Fruit fly (Drosophila melanogaster): ENCODE results near the gene CG32681.

DNA sequence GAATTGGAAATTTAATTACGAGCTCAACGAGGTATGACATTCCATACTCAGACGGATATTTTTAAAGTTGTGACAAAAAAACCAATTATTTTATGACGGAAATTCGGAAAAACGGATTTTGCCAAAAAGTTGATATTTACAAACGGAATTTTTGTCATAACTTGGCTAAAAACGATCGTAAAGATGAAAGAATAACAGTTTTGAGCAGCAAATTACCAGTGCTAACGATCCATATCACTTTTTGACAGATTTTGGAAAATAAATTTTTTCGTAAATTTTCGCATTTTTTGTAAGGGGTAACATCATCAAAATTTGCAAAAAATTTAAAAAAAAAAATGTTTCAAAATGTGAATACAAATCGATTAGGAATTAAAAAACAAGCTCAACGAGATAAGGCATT lies 40.7 kb downstream of the CG32681 start:
- TF ChIP-seq cic (GFP tag; optimal IDR thresholded peaks at IDR 0.05) (no peak), Hr96 (GFP tag; optimal IDR thresholded peaks at IDR 0.05) (no peak), CG12768 (GFP tag; optimal IDR thresholded peaks at IDR 0.05) (no peak)
